Worm (Caenorhabditis elegans) whole organism, young adult: ENCODE data around the gene ZK632.11.
A peak's percentile ranks its signal among the peaks of the same experiment; 100 is the strongest.

Experiments
- B0261.1 ChIP-seq: sonication (generic microtip); optimal IDR thresholded peaks from 2 replicates; lab custom pipeline; 2016; ENCODE audit warnings: mild to moderate bottlenecking, missing genetic modification characterization, moderate library complexity, missing compliant biosample characterization
- B0336.3 ChIP-seq: fragments of 200-800 bp; sonication (Bioruptor generic); IDR thresholded peaks from 2 replicates; pipeline ENCODE4 v1.3.6; 2022; ENCODE audit warnings: missing genetic modification characterization, missing compliant biosample characterization
- F22D6.2 ChIP-seq: sonication (generic microtip); optimal IDR thresholded peaks from 2 replicates; lab custom pipeline; 2016; ENCODE audit warnings: mild to moderate bottlenecking, missing genetic modification characterization, missing compliant biosample characterization
- F33H1.4 ChIP-seq: fragments of 200-800 bp; sonication (Bioruptor generic); IDR thresholded peaks from 2 replicates; pipeline ENCODE4 v1.3.6; 2022; ENCODE audit warnings: missing genetic modification reagents, missing genetic modification characterization, missing compliant biosample characterization
- F37B4.10 ChIP-seq: fragments of 200-800 bp; sonication (Bioruptor generic); IDR thresholded peaks from 2 replicates; pipeline ENCODE4 v1.3.6; 2022; ENCODE audit warnings: missing genetic modification characterization, missing compliant biosample characterization
- Y53F4B.3 ChIP-seq: fragments of 200-800 bp; sonication (Bioruptor generic); IDR thresholded peaks from 2 replicates; pipeline ENCODE4 v1.3.6; 2022; ENCODE audit warnings: missing genetic modification reagents, missing genetic modification characterization, missing compliant biosample characterization
- Y53G8AR.9 ChIP-seq: fragments of 200-800 bp; sonication (Bioruptor generic); conservative IDR thresholded peaks from 2 replicates; pipeline ENCODE4 v1.3.6; 2022; ENCODE audit warnings: missing genetic modification reagents, missing genetic modification characterization, missing compliant biosample characterization
- ZK185.1 ChIP-seq: sonication (generic microtip); optimal IDR thresholded peaks from 2 replicates; lab custom pipeline; 2016; ENCODE audit warnings: mild to moderate bottlenecking, missing genetic modification characterization, missing compliant biosample characterization; ENCODE audit not compliant: poor library complexity, severe bottlenecking
- ama-1 ChIP-seq, 3 experiments: fragments of 150-350 bp in 1 of 3; sonication (generic microtip) in 2 of 3; optimal IDR thresholded peaks; 2 replicates each; lab custom pipeline; 2014 to 2018; ENCODE audit warnings: missing biosample characterization in 2 of 3, missing genetic modification characterization in 2 of 3, missing genetic modification reagents in 2 of 3
- atf-7 ChIP-seq: sonication (generic microtip); optimal IDR thresholded peaks from 2 replicates; lab custom pipeline; 2017; ENCODE audit warnings: mild to moderate bottlenecking, missing genetic modification characterization, missing compliant biosample characterization
- athp-1 ChIP-seq: sonication (generic microtip); optimal IDR thresholded peaks from 2 replicates; lab custom pipeline; 2017; ENCODE audit warnings: mild to moderate bottlenecking, missing genetic modification characterization, missing compliant biosample characterization
- attf-5 ChIP-seq: fragments of 200-800 bp; sonication (Bioruptor generic); optimal IDR thresholded peaks from 2 replicates; lab custom pipeline; 2018; ENCODE audit warnings: mild to moderate bottlenecking, missing genetic modification characterization, missing compliant biosample characterization
- bed-1 ChIP-seq: fragments of 200-800 bp; sonication (Bioruptor generic); IDR thresholded peaks from 2 replicates; pipeline ENCODE4 v1.3.6; 2022; ENCODE audit warnings: missing genetic modification reagents, missing genetic modification characterization, missing compliant biosample characterization
- ceh-40 ChIP-seq: fragments of 200-800 bp; sonication (Bioruptor generic); IDR thresholded peaks from 2 replicates; pipeline ENCODE4 v1.3.6; 2022; ENCODE audit warnings: missing genetic modification characterization, missing compliant biosample characterization
- dox-1 ChIP-seq: fragments of 200-800 bp; sonication (Bioruptor generic); IDR thresholded peaks from 2 replicates; pipeline ENCODE4 v1.3.6; 2022; ENCODE audit warnings: missing genetic modification reagents, missing genetic modification characterization, missing compliant biosample characterization
- dpff-1 ChIP-seq: sonication (generic microtip); optimal IDR thresholded peaks from 2 replicates; lab custom pipeline; 2017; ENCODE audit warnings: mild to moderate bottlenecking, missing genetic modification characterization, missing compliant biosample characterization
- ets-4 ChIP-seq: fragments of 200-800 bp; sonication (Bioruptor generic); optimal IDR thresholded peaks from 2 replicates; lab custom pipeline; 2018; ENCODE audit warnings: mild to moderate bottlenecking, missing genetic modification characterization, missing compliant biosample characterization
- fkh-3 ChIP-seq: sonication (generic microtip); optimal IDR thresholded peaks from 2 replicates; lab custom pipeline; 2016; ENCODE audit warnings: mild to moderate bottlenecking, missing genetic modification characterization, missing compliant biosample characterization
- hlh-12 ChIP-seq: sonication (generic microtip); optimal IDR thresholded peaks from 2 replicates; lab custom pipeline; 2016; ENCODE audit warnings: missing genetic modification characterization, missing compliant biosample characterization
- hlh-26 ChIP-seq: fragments of 200-800 bp; sonication (Bioruptor generic); conservative IDR thresholded peaks from 2 replicates; pipeline ENCODE4 v1.3.6; 2022; ENCODE audit warnings: missing genetic modification reagents, missing genetic modification characterization, missing compliant biosample characterization
- hmg-1.2 ChIP-seq: fragments of 200-800 bp; sonication (Bioruptor generic); IDR thresholded peaks from 2 replicates; pipeline ENCODE4 v1.3.6; 2022; ENCODE audit warnings: missing genetic modification reagents, missing genetic modification characterization, missing compliant biosample characterization
- lsl-1 ChIP-seq: fragments of 200-800 bp; sonication (Bioruptor generic); optimal IDR thresholded peaks from 2 replicates; lab custom pipeline; 2018; ENCODE audit warnings: mild to moderate bottlenecking, missing genetic modification characterization, moderate library complexity, missing compliant biosample characterization
- madf-3 ChIP-seq: fragments of 200-800 bp; sonication (Bioruptor generic); IDR thresholded peaks from 2 replicates; pipeline ENCODE4 v1.3.6; 2022; ENCODE audit warnings: missing genetic modification reagents, missing genetic modification characterization, missing compliant biosample characterization
- madf-6 ChIP-seq: fragments of 200-800 bp; sonication (Bioruptor generic); IDR thresholded peaks from 2 replicates; pipeline ENCODE4 v1.3.6; 2022; ENCODE audit warnings: missing genetic modification reagents, missing genetic modification characterization, missing compliant biosample characterization
- mcd-1 ChIP-seq: fragments of 200-800 bp; sonication (Bioruptor generic); IDR thresholded peaks from 2 replicates; pipeline ENCODE4 v1.3.6; 2022; ENCODE audit warnings: missing genetic modification reagents, missing genetic modification characterization, missing compliant biosample characterization
- mel-28 ChIP-seq: sonication (generic microtip); optimal IDR thresholded peaks from 2 replicates; lab custom pipeline; 2016; ENCODE audit warnings: borderline replicate concordance, mild to moderate bottlenecking, missing genetic modification characterization, missing compliant biosample characterization
- nhr-179 ChIP-seq: sonication (generic microtip); optimal IDR thresholded peaks from 2 replicates; lab custom pipeline; 2016; ENCODE audit warnings: mild to moderate bottlenecking, missing genetic modification characterization, missing compliant biosample characterization
- nhr-27 ChIP-seq: fragments of 200-800 bp; sonication (Bioruptor generic); optimal IDR thresholded peaks from 2 replicates; lab custom pipeline; 2018; ENCODE audit warnings: mild to moderate bottlenecking, missing genetic modification characterization, moderate library complexity, missing compliant biosample characterization
- nhr-80 ChIP-seq: sonication (generic microtip); optimal IDR thresholded peaks from 2 replicates; lab custom pipeline; 2016; ENCODE audit warnings: missing genetic modification characterization, missing compliant biosample characterization
- rcor-1 ChIP-seq: fragments of 200-800 bp; sonication (Bioruptor generic); IDR thresholded peaks from 2 replicates; pipeline ENCODE4 v1.3.6; 2022; ENCODE audit warnings: missing genetic modification reagents, missing genetic modification characterization, missing compliant biosample characterization
- repo-1 ChIP-seq: sonication (generic microtip); optimal IDR thresholded peaks from 2 replicates; lab custom pipeline; 2017; ENCODE audit warnings: mild to moderate bottlenecking, missing genetic modification characterization, missing compliant biosample characterization
- rpc-1 ChIP-seq, 2 experiments: fragments of 150-350 bp in 1 of 2; sonication (generic microtip) in 1 of 2; optimal IDR thresholded peaks; 2 replicates each; lab custom pipeline; 2014 to 2018; ENCODE audit warnings: missing biosample characterization in 1 of 2, missing genetic modification characterization in 1 of 2, missing genetic modification reagents in 1 of 2, missing genotype in 1 of 2
- sdz-38 ChIP-seq: sonication (generic microtip); optimal IDR thresholded peaks from 2 replicates; lab custom pipeline; 2016; ENCODE audit warnings: missing genotype, missing genetic modification characterization, missing compliant biosample characterization
- sea-2 ChIP-seq: fragments of 200-800 bp; sonication (Bioruptor generic); IDR thresholded peaks from 2 replicates; pipeline ENCODE4 v1.3.6; 2022; ENCODE audit warnings: missing genetic modification characterization, missing compliant biosample characterization
- snpc-1.1 ChIP-seq: sonication (generic microtip); optimal IDR thresholded peaks from 2 replicates; lab custom pipeline; 2017; ENCODE audit warnings: missing genetic modification characterization, mild to moderate bottlenecking, missing compliant biosample characterization, antibody characterized with exemption, moderate library complexity, missing genotype, missing genetic modification reagents; ENCODE audit not compliant: insufficient read depth
- snpc-4 ChIP-seq, 5 experiments: fragments of 150-350 bp in 1 of 5; sonication (generic microtip) in 4 of 5; optimal IDR thresholded peaks; 2 replicates each; lab custom pipeline; 2014 to 2018; ENCODE audit warnings: missing genetic modification characterization in 5 of 5, missing biosample characterization in 3 of 5, antibody characterized with exemption in 2 of 5, mild to moderate bottlenecking in 2 of 5, missing compliant biosample characterization in 2 of 5, missing genotype in 2 of 5, moderate library complexity in 2 of 5, missing genetic modification reagents in 1 of 5
- tbp1 ChIP-seq: fragments of 200-800 bp; sonication (Bioruptor generic); optimal IDR thresholded peaks from 2 replicates; lab custom pipeline; 2018; ENCODE audit warnings: mild to moderate bottlenecking, missing genetic modification characterization, missing compliant biosample characterization
- unc-62 ChIP-seq: fragments of 150-350 bp; optimal IDR thresholded peaks from 2 replicates; lab custom pipeline; 2014; ENCODE audit warnings: missing biosample characterization, missing genetic modification reagents, missing genetic modification characterization
- xnd-1 ChIP-seq: sonication (generic microtip); optimal IDR thresholded peaks from 2 replicates; lab custom pipeline; 2016; ENCODE audit warnings: missing genotype, missing genetic modification reagents, missing genetic modification characterization, missing compliant biosample characterization
- zim-3 ChIP-seq: sonication (generic microtip); optimal IDR thresholded peaks from 2 replicates; lab custom pipeline; 2017; ENCODE audit warnings: mild to moderate bottlenecking, missing genetic modification characterization, moderate library complexity, missing compliant biosample characterization
- ztf-6 ChIP-seq: fragments of 200-800 bp; sonication (Bioruptor generic); IDR thresholded peaks from 2 replicates; pipeline ENCODE4 v1.3.6; 2022; ENCODE audit warnings: missing genetic modification reagents, missing genetic modification characterization, missing compliant biosample characterization

Gene ZK632.11

ce11 chrIII:9779080-9779479 lies 48.6 kb upstream of the ZK632.11 start:
- TF ChIP-seq hlh-26 (no peak), xnd-1 (tag; lab: Kevin White, UChicago) (peak; percentile 19), rcor-1 (GFP tag; lab: Robert Waterston, UW) (no peak), bed-1 (GFP tag; lab: Robert Waterston, UW) (no peak), madf-3 (0 out of 2 replicates have a peak, but pooled peaks have one; percentile 53), F33H1.4 (GFP tag; lab: Robert Waterston, UW) (peak; percentile 55; the same call in 1 of the 2 replicates), dpff-1 (tag; lab: Kevin White, UChicago) (no peak), lsl-1 (GFP tag; lab: Kevin White, UChicago) (peak; percentile 52), madf-6 (GFP tag; lab: Robert Waterston, UW) (no peak; the same call in 1 of the 2 replicates)

DNA sequence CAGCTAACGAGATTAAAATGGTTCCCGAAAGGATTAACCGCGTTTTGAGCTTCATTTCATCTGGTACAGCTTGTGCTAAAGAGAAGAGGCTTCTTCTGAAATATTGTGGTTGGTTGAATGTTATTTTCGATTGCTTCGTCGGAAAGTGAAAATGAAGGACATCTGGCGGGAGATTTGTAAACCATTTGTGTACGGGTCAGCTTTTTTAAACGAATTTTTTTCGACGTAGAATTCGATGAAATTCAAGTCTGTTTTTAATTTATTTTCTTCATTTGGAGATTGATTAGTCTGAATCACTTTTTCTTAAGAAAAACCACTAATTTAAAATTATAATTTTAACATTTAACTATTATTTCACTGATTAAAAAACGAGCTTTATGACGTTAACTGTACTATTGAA lies 47.5 kb upstream of the ZK632.11 start, which contains the start of gene sqv-3:
TSS of gene sqv-3 (minus strand) at position 101 of the 400 bp plus-strand sequence.
- no peak for TF ChIP-seq nhr-27 (tag; lab: Kevin White, UChicago)
- TF ChIP-seq madf-3: 0 out of 2 replicates have a peak, but pooled peaks have one; percentile 55

- peak; percentile 34 for TF ChIP-seq ets-4 (GFP tag; lab: Kevin White, UChicago)
- peak; percentile 63 for TF ChIP-seq Y53G8AR.9
- no peak for TF ChIP-seq F37B4.10 (GFP tag; lab: Robert Waterston, UW)
- TF ChIP-seq madf-3: peak; percentile 100
- TF ChIP-seq B0336.3 (GFP tag; lab: Robert Waterston, UW): 0 out of 2 replicates have a peak, but pooled peaks have one; percentile 54
- TF ChIP-seq mcd-1 (GFP tag; lab: Robert Waterston, UW): peak; percentile 97
- no peak for TF ChIP-seq Y53F4B.3 (GFP tag; lab: Robert Waterston, UW)
- TF ChIP-seq mel-28 (tag; lab: Kevin White, UChicago): no peak
- peak; percentile 95 for TF ChIP-seq attf-5 (GFP tag; lab: Kevin White, UChicago)
- TF ChIP-seq athp-1: peak; percentile 61
- no peak for TF ChIP-seq repo-1 (tag; lab: Kevin White, UChicago)
- no peak for TF ChIP-seq B0261.1 (tag; lab: Kevin White, UChicago)
- TF ChIP-seq ZK185.1: peak; percentile 26
- TF ChIP-seq F22D6.2 (tag; lab: Kevin White, UChicago): no peak
- 0 out of 2 replicates have a peak, but pooled peaks have one; percentile 45 for TF ChIP-seq ztf-6 (GFP tag; lab: Robert Waterston, UW)
- TF ChIP-seq nhr-179 (tag; lab: Kevin White, UChicago): no peak
- no peak for TF ChIP-seq rpc-1 (optimal IDR thresholded peaks at IDR 0.05; lab: Kevin White, UChicago)
- no peak for TF ChIP-seq rpc-1 (tag; optimal IDR thresholded peaks at IDR 0.05; lab: Kevin White, UChicago)
- TF ChIP-seq ama-1 (optimal IDR thresholded peaks at IDR 0.05; lab: Kevin White, UChicago): peak; percentile 55
- TF ChIP-seq ama-1 (GFP tag; optimal IDR thresholded peaks at IDR 0.05; lab: Kevin White, UChicago): peak in 1 of 2 experiments; percentile 4
- TF ChIP-seq zim-3 (tag; lab: Kevin White, UChicago): no peak
- no peak for TF ChIP-seq snpc-1.1 (tag; lab: Kevin White, UChicago)
- TF ChIP-seq hlh-12 (tag; lab: Kevin White, UChicago): no peak
- peak; percentile 41; the same call in 1 of the 2 replicates for TF ChIP-seq hmg-1.2
- TF ChIP-seq dox-1: peak; percentile 88
- TF ChIP-seq atf-7: peak; percentile 8
- TF ChIP-seq fkh-3 (tag; lab: Kevin White, UChicago): no peak
- no peak for TF ChIP-seq sea-2
- no peak for TF ChIP-seq sdz-38 (tag; lab: Kevin White, UChicago)
- no peak for TF ChIP-seq snpc-4 (GFP tag; optimal IDR thresholded peaks at IDR 0.05; lab: Kevin White, UChicago)
- peak in 3 of 4 experiments; percentile 36 to 62 (median 46) for TF ChIP-seq snpc-4 (tag; optimal IDR thresholded peaks at IDR 0.05; lab: Kevin White, UChicago)
- peak; percentile 62 for TF ChIP-seq tbp1 (GFP tag; lab: Kevin White, UChicago)
- TF ChIP-seq lsl-1 (GFP tag; lab: Kevin White, UChicago): peak; percentile 67
- TF ChIP-seq ceh-40 (GFP tag; lab: Robert Waterston, UW): no peak
- peak; percentile 98 for TF ChIP-seq nhr-80
- TF ChIP-seq unc-62: peak; percentile 18
Measured at ce11 chrIII:9780665-9781304, 46.9 kb upstream of the ZK632.11 start, which contains the start of gene vha-1. TSS of gene vha-1 (plus strand) at chrIII:9781254.
